Fruit fly (Drosophila melanogaster) S2 (cell line): Measurements from ENCODE around the gene RpL3.

Experiments
- CG8478 ChIP-seq: fragments of >200 bp; optimal IDR thresholded peaks from 2 replicates; lab custom pipeline; 2018
- CTCF ChIP-seq, 2 experiments: fragments of >200 bp; optimal IDR thresholded peaks; 2 replicates each; lab custom pipeline; 2018

DNA sequence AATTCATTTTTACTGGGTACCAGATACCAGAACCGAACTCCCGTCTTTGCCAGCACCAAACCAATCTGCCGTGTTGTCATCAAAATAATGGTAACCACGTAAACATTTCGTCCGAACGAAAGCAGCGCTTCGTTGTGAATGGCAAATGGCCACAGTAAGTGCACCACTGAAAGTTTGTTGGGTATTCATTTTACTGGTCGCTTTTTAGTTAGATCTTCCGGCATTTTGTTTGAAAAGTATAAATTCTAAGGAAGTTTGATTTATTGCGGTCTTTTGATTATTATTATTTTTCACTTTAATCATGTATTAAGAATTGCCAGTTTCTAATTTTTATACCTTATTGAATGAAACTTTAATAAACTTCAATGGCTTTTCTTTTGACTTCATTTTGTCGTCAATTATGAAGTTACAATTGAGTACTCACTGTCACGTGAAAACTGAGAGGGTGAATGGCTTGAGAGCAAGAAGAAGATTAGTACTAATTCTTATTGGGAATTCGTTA lies 7.2 kb upstream of the RpL3 start, which contains the start of gene ZnT86D:
- no peak for TF ChIP-seq CG8478 (lab: Kevin White, UChicago)
- TF ChIP-seq CTCF (optimal IDR thresholded peaks at IDR 0.05; lab: Kevin White, UChicago): no peak
